Fruit fly (Drosophila melanogaster) whole organism, embryonic: ENCODE measurements around the gene CBP.
A peak's percentile ranks its signal among the peaks of the same experiment; 100 is the strongest.

Source experiments
- ATbp ChIP-seq: fragments of 200-800 bp; sonication (Bioruptor generic); optimal IDR thresholded peaks from 2 replicates; lab custom pipeline; 2017; ENCODE audit warnings: missing biosample characterization, mild to moderate bottlenecking, missing genetic modification characterization, missing genetic modification reagents
- Awh ChIP-seq: fragments of 200-800 bp; sonication (Bioruptor generic); IDR thresholded peaks from 2 replicates; pipeline ENCODE4, ENCODE4 v1.3.6; 2022; ENCODE audit warnings: missing biosample characterization, missing genetic modification characterization
- CG10543 ChIP-seq: fragments of 200-800 bp; sonication (Bioruptor generic); optimal IDR thresholded peaks from 3 replicates; lab custom pipeline; 2017; ENCODE audit warnings: missing biosample characterization, mild to moderate bottlenecking, missing genetic modification characterization, moderate library complexity
- CG10654 ChIP-seq: fragments of 200-800 bp; sonication (Bioruptor generic); optimal IDR thresholded peaks from 2 replicates; lab custom pipeline; 2016; ENCODE audit warnings: missing biosample characterization, missing genetic modification characterization
- CG10959 ChIP-seq: fragments of 200-800 bp; sonication (Bioruptor generic); IDR thresholded peaks from 2 replicates; pipeline ENCODE4 v1.3.6; 2022; ENCODE audit warnings: missing biosample characterization, missing genetic modification characterization
- CG11398 ChIP-seq: fragments of 200-800 bp; sonication (Bioruptor generic); optimal IDR thresholded peaks from 2 replicates; lab custom pipeline; 2016; ENCODE audit warnings: missing biosample characterization, missing genetic modification characterization
- CG11456 ChIP-seq: fragments of 200-800 bp; sonication (Bioruptor generic); IDR thresholded peaks from 3 replicates; pipeline ENCODE4 v1.3.6; 2022; ENCODE audit warnings: missing biosample characterization, missing genetic modification characterization
- CG13775 ChIP-seq: fragments of 200-800 bp; sonication (Bioruptor generic); optimal IDR thresholded peaks from 3 replicates; lab custom pipeline; 2017; ENCODE audit warnings: missing biosample characterization, mild to moderate bottlenecking, missing genetic modification characterization
- CG18476 ChIP-seq: fragments of 200-800 bp; sonication (Bioruptor generic); optimal IDR thresholded peaks from 2 replicates; lab custom pipeline; 2016; ENCODE audit warnings: missing biosample characterization, mild to moderate bottlenecking, missing genetic modification characterization
- CG2199 ChIP-seq: fragments of 200-800 bp; sonication (Bioruptor generic); IDR thresholded peaks from 3 replicates; pipeline ENCODE4 v1.3.6; 2022; ENCODE audit warnings: missing biosample characterization, missing genetic modification characterization
- CG2678 ChIP-seq: fragments of 200-800 bp; sonication (Bioruptor generic); optimal IDR thresholded peaks from 3 replicates; lab custom pipeline; 2019; ENCODE audit warnings: missing biosample characterization, mild to moderate bottlenecking, missing genetic modification characterization, moderate library complexity
- CG30020 ChIP-seq: fragments of 200-800 bp; optimal IDR thresholded peaks from 2 replicates; lab custom pipeline; 2019; ENCODE audit warnings: missing biosample characterization, mild to moderate bottlenecking, missing genetic modification characterization, moderate library complexity
- CG31224 ChIP-seq: fragments of 200-800 bp; sonication (Bioruptor generic); IDR thresholded peaks from 2 replicates; pipeline ENCODE4 v1.3.6; 2022; ENCODE audit warnings: missing biosample characterization, missing genetic modification characterization
- CG3281 ChIP-seq: fragments of 200-800 bp; sonication (Bioruptor generic); optimal IDR thresholded peaks from 3 replicates; lab custom pipeline; 2017; ENCODE audit warnings: missing biosample characterization, mild to moderate bottlenecking, missing genetic modification characterization
- CG3726 ChIP-seq: fragments of 200-800 bp; sonication (Bioruptor generic); IDR thresholded peaks from 3 replicates; pipeline ENCODE4, ENCODE4 v1.3.6; 2022; ENCODE audit warnings: missing biosample characterization, missing genetic modification characterization
- CG3995 ChIP-seq: fragments of 200-800 bp; sonication (Bioruptor generic); optimal IDR thresholded peaks from 3 replicates; lab custom pipeline; 2016; ENCODE audit warnings: missing biosample characterization, missing genetic modification characterization
- CG4282 ChIP-seq: fragments of 200-800 bp; sonication (Bioruptor generic); optimal IDR thresholded peaks from 2 replicates; lab custom pipeline; 2016; ENCODE audit warnings: missing biosample characterization, missing genetic modification characterization
- CG6654 ChIP-seq: fragments of 200-800 bp; sonication (Bioruptor generic); optimal IDR thresholded peaks from 2 replicates; lab custom pipeline; 2017; ENCODE audit warnings: missing biosample characterization, mild to moderate bottlenecking, missing genetic modification characterization
- CG7963 ChIP-seq: fragments of 200-800 bp; sonication (Bioruptor generic); IDR thresholded peaks from 3 replicates; pipeline ENCODE4 v1.3.6; 2022; ENCODE audit warnings: missing biosample characterization, missing genetic modification characterization; ENCODE audit not compliant: partially characterized antibody
- CG8359 ChIP-seq: fragments of 200-800 bp; sonication (Bioruptor generic); optimal IDR thresholded peaks from 2 replicates; lab custom pipeline; 2017; ENCODE audit warnings: missing biosample characterization, mild to moderate bottlenecking, missing genetic modification characterization, borderline replicate concordance
- CG8765 ChIP-seq: fragments of 200-800 bp; sonication (Bioruptor generic); IDR thresholded peaks from 2 replicates; pipeline ENCODE4 v1.3.6; 2022; ENCODE audit warnings: missing biosample characterization, missing genetic modification characterization
- Doc3 ChIP-seq: fragments of 200-800 bp; sonication (Bioruptor generic); IDR thresholded peaks from 3 replicates; pipeline ENCODE4 v1.3.6; 2022; ENCODE audit warnings: missing biosample characterization, missing genetic modification characterization; ENCODE audit not compliant: partially characterized antibody
- E2f2 ChIP-seq: fragments of 200-800 bp; sonication (Bioruptor generic); IDR thresholded peaks from 2 replicates; pipeline ENCODE4 v1.3.6; 2022; ENCODE audit warnings: missing biosample characterization, missing genetic modification characterization
- Ets97D ChIP-seq: fragments of 200-800 bp; sonication (Bioruptor generic); optimal IDR thresholded peaks from 3 replicates; lab custom pipeline; 2016; ENCODE audit warnings: missing biosample characterization, missing genetic modification characterization
- Fer1 ChIP-seq: fragments of 200-800 bp; sonication (Bioruptor generic); optimal IDR thresholded peaks from 2 replicates; lab custom pipeline; 2017; ENCODE audit warnings: missing biosample characterization, mild to moderate bottlenecking, missing genetic modification characterization
- Lhr ChIP-seq: fragments of 200-800 bp; sonication (Bioruptor generic); optimal IDR thresholded peaks from 3 replicates; lab custom pipeline; 2017; ENCODE audit warnings: mild to moderate bottlenecking, missing biosample characterization, missing genetic modification reagents, missing genetic modification characterization
- Nf-YA ChIP-seq: fragments of 200-800 bp; sonication (Bioruptor generic); IDR thresholded peaks from 2 replicates; pipeline ENCODE4 v1.3.6; 2022; ENCODE audit warnings: missing biosample characterization, missing genetic modification characterization
- Scr ChIP-seq: fragments of 200-800 bp; sonication (Bioruptor generic); IDR thresholded peaks from 2 replicates; pipeline ENCODE4 v1.3.6; 2022; ENCODE audit warnings: missing biosample characterization, missing genetic modification characterization; ENCODE audit not compliant: partially characterized antibody
- Sry-β ChIP-seq: fragments of 200-800 bp; sonication (Bioruptor generic); optimal IDR thresholded peaks from 2 replicates; lab custom pipeline; 2018; ENCODE audit warnings: missing biosample characterization, mild to moderate bottlenecking, missing genetic modification characterization, moderate library complexity
- TFAM ChIP-seq: fragments of 200-800 bp; sonication (Bioruptor generic); optimal IDR thresholded peaks from 2 replicates; lab custom pipeline; 2017; ENCODE audit warnings: missing biosample characterization, missing genetic modification characterization, inconsistent platforms
- ab ChIP-seq: fragments of 200-800 bp; sonication (Bioruptor generic); optimal IDR thresholded peaks from 2 replicates; lab custom pipeline; 2016; ENCODE audit warnings: missing biosample characterization, missing genetic modification characterization
- ap ChIP-seq: fragments of 200-800 bp; sonication (Bioruptor generic); IDR thresholded peaks from 2 replicates; pipeline ENCODE4 v1.3.6; 2022; ENCODE audit warnings: missing biosample characterization, missing genetic modification characterization
- caup ChIP-seq: fragments of 200-800 bp; sonication (Bioruptor generic); optimal IDR thresholded peaks from 3 replicates; lab custom pipeline; 2017; ENCODE audit warnings: missing biosample characterization, mild to moderate bottlenecking, missing genetic modification characterization, moderate library complexity; ENCODE audit not compliant: severe bottlenecking
- cg ChIP-seq: fragments of 200-800 bp; sonication (Bioruptor generic); optimal IDR thresholded peaks from 3 replicates; lab custom pipeline; 2019; ENCODE audit warnings: missing biosample characterization, mild to moderate bottlenecking, missing genetic modification characterization, moderate library complexity
- disco-r ChIP-seq: fragments of 200-800 bp; sonication (Bioruptor generic); optimal IDR thresholded peaks from 2 replicates; lab custom pipeline; 2016; ENCODE audit warnings: missing biosample characterization, missing genetic modification characterization
- eyg ChIP-seq: fragments of 200-800 bp; sonication (Bioruptor generic); optimal IDR thresholded peaks from 3 replicates; lab custom pipeline; 2016; ENCODE audit warnings: missing biosample characterization, missing genetic modification characterization
- grn ChIP-seq: fragments of 200-800 bp; sonication (Bioruptor generic); optimal IDR thresholded peaks from 3 replicates; lab custom pipeline; 2017; ENCODE audit warnings: missing biosample characterization, missing genetic modification characterization
- ham ChIP-seq: fragments of 200-800 bp; sonication (Bioruptor generic); IDR thresholded peaks from 2 replicates; pipeline ENCODE4 v1.3.6; 2022; ENCODE audit warnings: missing biosample characterization, missing genetic modification characterization
- ken ChIP-seq: fragments of 200-800 bp; sonication (Bioruptor generic); IDR thresholded peaks from 3 replicates; pipeline ENCODE4 v1.3.6; 2022; ENCODE audit warnings: missing biosample characterization, missing genetic modification characterization
- lbe ChIP-seq: fragments of 200-800 bp; sonication (Bioruptor generic); optimal IDR thresholded peaks from 2 replicates; lab custom pipeline; 2016; ENCODE audit warnings: missing biosample characterization, mild to moderate bottlenecking, missing genetic modification characterization
- lilli ChIP-seq: fragments of 200-800 bp; sonication (Bioruptor generic); optimal IDR thresholded peaks from 3 replicates; lab custom pipeline; 2016; ENCODE audit warnings: missing biosample characterization, missing genetic modification characterization
- mam ChIP-seq: fragments of 200-800 bp; sonication (Bioruptor generic); optimal IDR thresholded peaks from 3 replicates; lab custom pipeline; 2016; ENCODE audit warnings: missing biosample characterization, missing genetic modification characterization
- pb ChIP-seq: fragments of 200-800 bp; sonication (Bioruptor generic); optimal IDR thresholded peaks from 3 replicates; lab custom pipeline; 2016; ENCODE audit warnings: missing biosample characterization, missing genetic modification characterization
- sim ChIP-seq: fragments of 200-800 bp; sonication (Bioruptor generic); IDR thresholded peaks from 2 replicates; pipeline ENCODE4 v1.3.6; 2022; ENCODE audit warnings: missing biosample characterization, missing genetic modification characterization
- sob ChIP-seq: fragments of 200-800 bp; sonication (Bioruptor generic); IDR thresholded peaks from 2 replicates; pipeline ENCODE4 v1.3.6; 2022; ENCODE audit warnings: missing biosample characterization, missing genetic modification characterization
- ssp ChIP-seq: fragments of 200-800 bp; sonication (Bioruptor generic); IDR thresholded peaks from 2 replicates; pipeline ENCODE4 v1.3.6; 2022; ENCODE audit warnings: missing biosample characterization, missing genetic modification characterization
- sug ChIP-seq: fragments of 200-800 bp; optimal IDR thresholded peaks from 2 replicates; lab custom pipeline; 2019; ENCODE audit warnings: missing biosample characterization, mild to moderate bottlenecking, missing genetic modification characterization, moderate library complexity
- tio ChIP-seq: fragments of 200-800 bp; sonication (Bioruptor generic); optimal IDR thresholded peaks from 2 replicates; lab custom pipeline; 2017; ENCODE audit warnings: missing biosample characterization, missing genetic modification characterization, inconsistent platforms
- trem ChIP-seq: fragments of 200-800 bp; optimal IDR thresholded peaks from 3 replicates; lab custom pipeline; 2019; ENCODE audit warnings: missing biosample characterization, mild to moderate bottlenecking, missing genetic modification characterization, moderate library complexity
- usp ChIP-seq: fragments of >200 bp; optimal IDR thresholded peaks from 2 replicates; lab custom pipeline; 2017; ENCODE audit warnings: missing biosample characterization, missing genetic modification characterization
- vnd ChIP-seq: fragments of 200-800 bp; sonication (Bioruptor generic); IDR thresholded peaks from 3 replicates; pipeline ENCODE4 v1.3.6; 2022; ENCODE audit warnings: missing biosample characterization, missing genetic modification characterization; ENCODE audit not compliant: partially characterized antibody
- yki ChIP-seq: fragments of >200 bp; optimal IDR thresholded peaks from 3 replicates; lab custom pipeline; 2018

Gene CBP

dm6 chrX:7334801-7335176 is 2.4 kb upstream of the CBP start (continued):
- TF ChIP-seq CG10959 (GFP tag; lab: Robert Waterston, UW) (0 out of 2 replicates have a peak, but pooled peaks have one; percentile 14), CG2678 (tag; lab: Kevin White, UChicago) (peak; percentile 90), Sry-β (GFP tag; lab: Kevin White, UChicago) (no peak), CG10654 (peak; percentile 46), usp (GFP tag; lab: Kevin White, UChicago) (no peak), CG3281 (peak; percentile 77), CG8359 (no peak), eyg (GFP tag; lab: Kevin White, UChicago) (no peak), CG7963 (GFP tag; lab: Robert Waterston, UW) (no peak), Nf-YA (GFP tag; lab: Robert Waterston, UW) (no peak), CG11398 (no peak), CG6654 (GFP tag; lab: Kevin White, UChicago) (no peak), ATbp (peak; percentile 56), ssp (GFP tag; lab: Robert Waterston, UW) (peak; percentile 63), CG10543 (GFP tag; lab: Kevin White, UChicago) (peak; percentile 88), mam (GFP tag; lab: Kevin White, UChicago) (no peak), pb (GFP tag; lab: Kevin White, UChicago) (no peak), Ets97D (GFP tag; lab: Kevin White, UChicago) (no peak), Doc3 (GFP tag; lab: Robert Waterston, UW) (no peak), ham (GFP tag; lab: Robert Waterston, UW) (no peak), Lhr (peak; percentile 39), CG3726 (no peak), lbe (GFP tag; lab: Kevin White, UChicago) (no peak), Awh (peak; percentile 47; the same call in 1 of the 2 replicates), vnd (no peak), disco-r (GFP tag; lab: Kevin White, UChicago) (no peak), sim (GFP tag; lab: Robert Waterston, UW) (peak; percentile 33; the same call in 1 of the 2 replicates), CG3995 (GFP tag; lab: Kevin White, UChicago) (no peak), CG31224 (GFP tag; lab: Robert Waterston, UW) (peak; percentile 54), CG13775 (GFP tag; lab: Kevin White, UChicago) (peak; percentile 58), Scr (GFP tag; lab: Robert Waterston, UW) (no peak), Fer1 (GFP tag; lab: Kevin White, UChicago) (peak; percentile 81), TFAM (no peak), trem (tag; lab: Kevin White, UChicago) (peak; percentile 60), CG18476 (GFP tag; lab: Kevin White, UChicago) (no peak), sug (tag; lab: Kevin White, UChicago) (peak; percentile 73), tio (peak; percentile 58), CG2199 (GFP tag; lab: Robert Waterston, UW) (no peak), ken (GFP tag; lab: Robert Waterston, UW) (peak; percentile 59; the same call in 1 of the 3 replicates), caup (peak; percentile 54), CG8765 (GFP tag; lab: Robert Waterston, UW) (no peak), lilli (GFP tag; lab: Kevin White, UChicago) (no peak), CG11456 (GFP tag; lab: Robert Waterston, UW) (peak; percentile 59; the same call in 1 of the 3 replicates), ap (GFP tag; lab: Robert Waterston, UW) (peak; percentile 46), yki (lab: Kevin White, UChicago) (no peak), cg (GFP tag; lab: Kevin White, UChicago) (no peak), grn (GFP tag; lab: Kevin White, UChicago) (no peak), E2f2 (GFP tag; lab: Robert Waterston, UW) (peak; percentile 59), CG4282 (no peak), ab (no peak), sob (GFP tag; lab: Robert Waterston, UW) (peak; percentile 73), CG30020 (peak; percentile 41)
